Fruit fly (Drosophila melanogaster) whole organism, wandering third instar larva: ENCODE results near the gene PpD3.

Experiments
- CG9705 ChIP-seq: fragments of 200-800 bp; sonication (Bioruptor generic); optimal IDR thresholded peaks from 2 replicates; lab custom pipeline; 2018; ENCODE audit warnings: missing biosample characterization, mild to moderate bottlenecking, missing genetic modification characterization
- Dfd ChIP-seq: fragments of >200 bp; optimal IDR thresholded peaks from 2 replicates; lab custom pipeline; 2017; ENCODE audit warnings: missing biosample characterization, missing genetic modification characterization
- GATAd ChIP-seq: sonication (Bioruptor generic); optimal IDR thresholded peaks from 2 replicates; lab custom pipeline; 2016; ENCODE audit warnings: missing biosample characterization, missing genetic modification characterization
- HLH106 ChIP-seq: fragments of 200-800 bp; optimal IDR thresholded peaks from 3 replicates; lab custom pipeline; 2019; ENCODE audit warnings: missing biosample characterization, mild to moderate bottlenecking, missing genetic modification characterization, moderate library complexity
- OdsH ChIP-seq: fragments of 200-800 bp; sonication (Bioruptor generic); optimal IDR thresholded peaks from 2 replicates; lab custom pipeline; 2016; ENCODE audit warnings: missing biosample characterization, mild to moderate bottlenecking, missing genetic modification characterization
- dsf ChIP-seq: sonication (Bioruptor generic); optimal IDR thresholded peaks from 2 replicates; lab custom pipeline; 2016; ENCODE audit warnings: missing biosample characterization, missing genetic modification characterization, borderline replicate concordance
- ey ChIP-seq: fragments of 200-800 bp; sonication (Bioruptor generic); optimal IDR thresholded peaks from 2 replicates; lab custom pipeline; 2016; ENCODE audit warnings: missing biosample characterization, missing genetic modification characterization
- pan ChIP-seq: fragments of >200 bp; optimal IDR thresholded peaks from 2 replicates; lab custom pipeline; 2017
- psq ChIP-seq: fragments of 200-800 bp; sonication (Bioruptor generic); optimal IDR thresholded peaks from 3 replicates; lab custom pipeline; 2017; ENCODE audit warnings: missing biosample characterization, mild to moderate bottlenecking, missing genetic modification characterization, moderate library complexity
- sage ChIP-seq: fragments of 200-800 bp; sonication (Bioruptor generic); optimal IDR thresholded peaks from 2 replicates; lab custom pipeline; 2016; ENCODE audit warnings: missing biosample characterization, mild to moderate bottlenecking, missing genetic modification characterization
- usp ChIP-seq: fragments of >200 bp; optimal IDR thresholded peaks from 2 replicates; lab custom pipeline; 2017; ENCODE audit warnings: missing biosample characterization, missing genetic modification characterization

DNA sequence ATGACTTTTGCATAAGTTTGCCTTT lies at the start of gene PpD3:
- TF ChIP-seq GATAd, result no peak
- no peak for TF ChIP-seq HLH106
- TF ChIP-seq dsf, result no peak
- TF ChIP-seq usp, result no peak
- TF ChIP-seq sage (GFP tag; lab: Kevin White, UChicago), result no peak
- TF ChIP-seq pan (lab: Kevin White, UChicago), result no peak
- no peak for TF ChIP-seq OdsH
- TF ChIP-seq Dfd, result no peak
- TF ChIP-seq CG9705 (GFP tag; lab: Kevin White, UChicago), result no peak
- no peak for TF ChIP-seq ey (GFP tag; lab: Kevin White, UChicago)
- no peak for TF ChIP-seq psq (GFP tag; lab: Kevin White, UChicago)
